Worm (Caenorhabditis elegans): ENCODE measurements around the gene T13F2.4.

ce11 chrIV:9790708-9791107 lies 1.1 kb downstream of the T13F2.4 start:
- TF ChIP-seq cog-1 (tag; optimal IDR thresholded peaks at IDR 0.05) (no peak), flt-1 (GFP tag; IDR thresholded peaks at IDR 0.05) (no peak), ztf-23 (GFP tag; IDR thresholded peaks at IDR 0.05) (no peak), ztf-29 (GFP tag; IDR thresholded peaks at IDR 0.05) (no peak)

Data from whole organism, midembryonic.